Fruit fly (Drosophila melanogaster) whole organism, embryonic: Measurements from ENCODE around the gene CG13377.

Source experiments
- ATbp ChIP-seq: fragments of 200-800 bp; sonication (Bioruptor generic); optimal IDR thresholded peaks from 2 replicates; lab custom pipeline; 2017; ENCODE audit warnings: missing biosample characterization, mild to moderate bottlenecking, missing genetic modification characterization, missing genetic modification reagents
- Aef1 ChIP-seq: fragments of 200-800 bp; sonication (Bioruptor generic); IDR thresholded peaks from 3 replicates; pipeline ENCODE4 v1.3.6; 2022; ENCODE audit warnings: missing biosample characterization, missing genetic modification characterization
- Atf6 ChIP-seq: fragments of 200-800 bp; sonication (Bioruptor generic); IDR thresholded peaks from 2 replicates; pipeline ENCODE4 v1.3.6; 2022; ENCODE audit warnings: missing biosample characterization, missing genetic modification characterization
- CG11560 ChIP-seq: fragments of 200-800 bp; sonication (Bioruptor generic); IDR thresholded peaks from 3 replicates; pipeline ENCODE4 v1.3.6; 2022; ENCODE audit warnings: missing biosample characterization, missing genetic modification characterization
- CG12155 ChIP-seq: fragments of 200-800 bp; sonication (Bioruptor generic); optimal IDR thresholded peaks from 3 replicates; lab custom pipeline; 2016; ENCODE audit warnings: missing biosample characterization, missing genetic modification characterization
- CG16863 ChIP-seq: fragments of 200-800 bp; sonication (Bioruptor generic); optimal IDR thresholded peaks from 3 replicates; lab custom pipeline; 2016; ENCODE audit warnings: missing biosample characterization, missing genetic modification characterization
- CG17328 ChIP-seq: fragments of 200-800 bp; sonication (Bioruptor generic); IDR thresholded peaks from 2 replicates; pipeline ENCODE4 v1.3.6; 2022; ENCODE audit warnings: missing biosample characterization, missing genetic modification characterization
- CG17802 ChIP-seq: fragments of 200-800 bp; sonication (Bioruptor generic); optimal IDR thresholded peaks from 2 replicates; lab custom pipeline; 2018; ENCODE audit warnings: missing biosample characterization, mild to moderate bottlenecking, missing genetic modification characterization, moderate library complexity
- CG2116 ChIP-seq: fragments of 200-800 bp; sonication (Bioruptor generic); optimal IDR thresholded peaks from 3 replicates; lab custom pipeline; 2018; ENCODE audit warnings: missing biosample characterization, mild to moderate bottlenecking, missing genetic modification characterization
- CG2120 ChIP-seq: fragments of 200-800 bp; sonication (Bioruptor generic); optimal IDR thresholded peaks from 3 replicates; lab custom pipeline; 2016; ENCODE audit warnings: missing biosample characterization, missing genetic modification characterization
- CG2199 ChIP-seq: fragments of 200-800 bp; sonication (Bioruptor generic); IDR thresholded peaks from 3 replicates; pipeline ENCODE4 v1.3.6; 2022; ENCODE audit warnings: missing biosample characterization, missing genetic modification characterization
- CG3065 ChIP-seq: fragments of 200-800 bp; sonication (Bioruptor generic); optimal IDR thresholded peaks from 2 replicates; lab custom pipeline; 2016; ENCODE audit warnings: missing biosample characterization, missing genetic modification characterization
- CG31224 ChIP-seq: fragments of 200-800 bp; sonication (Bioruptor generic); IDR thresholded peaks from 2 replicates; pipeline ENCODE4 v1.3.6; 2022; ENCODE audit warnings: missing biosample characterization, missing genetic modification characterization
- CG32767 ChIP-seq: fragments of 200-800 bp; sonication (Bioruptor generic); IDR thresholded peaks from 2 replicates; pipeline ENCODE4 v1.3.6; 2022; ENCODE audit warnings: missing biosample characterization, missing genetic modification characterization
- CG3281 ChIP-seq: fragments of 200-800 bp; sonication (Bioruptor generic); optimal IDR thresholded peaks from 3 replicates; lab custom pipeline; 2017; ENCODE audit warnings: missing biosample characterization, mild to moderate bottlenecking, missing genetic modification characterization
- CG3838 ChIP-seq: fragments of 200-800 bp; sonication (Bioruptor generic); optimal IDR thresholded peaks from 3 replicates; lab custom pipeline; 2016; ENCODE audit warnings: missing biosample characterization, missing genetic modification characterization
- CG5180 ChIP-seq: fragments of 200-800 bp; sonication (Bioruptor generic); optimal IDR thresholded peaks from 3 replicates; lab custom pipeline; 2017; ENCODE audit warnings: missing biosample characterization, missing genetic modification characterization, mild to moderate bottlenecking, moderate library complexity, missing genetic modification reagents
- CG8359 ChIP-seq: fragments of 200-800 bp; sonication (Bioruptor generic); optimal IDR thresholded peaks from 2 replicates; lab custom pipeline; 2017; ENCODE audit warnings: missing biosample characterization, mild to moderate bottlenecking, missing genetic modification characterization, borderline replicate concordance
- CG8478 ChIP-seq: fragments of >200 bp; optimal IDR thresholded peaks from 2 replicates; lab custom pipeline; 2018
- CG9727 ChIP-seq: fragments of 200-800 bp; sonication (Bioruptor generic); optimal IDR thresholded peaks from 3 replicates; lab custom pipeline; 2017; ENCODE audit warnings: missing biosample characterization, mild to moderate bottlenecking, missing genetic modification characterization
- D19A ChIP-seq: fragments of 200-800 bp; optimal IDR thresholded peaks from 3 replicates; lab custom pipeline; 2019; ENCODE audit warnings: missing biosample characterization, mild to moderate bottlenecking, missing genetic modification characterization, moderate library complexity
- D19B ChIP-seq: fragments of 200-800 bp; sonication (Bioruptor generic); optimal IDR thresholded peaks from 2 replicates; lab custom pipeline; 2017; ENCODE audit warnings: missing biosample characterization, mild to moderate bottlenecking, missing genetic modification characterization
- GATAe ChIP-seq: fragments of 200-800 bp; sonication (Bioruptor generic); conservative IDR thresholded peaks from 2 replicates; pipeline ENCODE4 v1.3.6; 2022; ENCODE audit warnings: missing biosample characterization, missing genetic modification characterization
- Med ChIP-seq: fragments of 200-800 bp; sonication (Bioruptor generic); peaks from one replicate; lab custom pipeline; 2016; ENCODE audit warnings: missing biosample characterization, missing genetic modification characterization, mild to moderate bottlenecking, inconsistent platforms, moderate library complexity
- Rfx ChIP-seq: fragments of 200-800 bp; sonication (Bioruptor generic); IDR thresholded peaks from 2 replicates; pipeline ENCODE4 v1.3.6; 2022; ENCODE audit warnings: missing biosample characterization, missing genetic modification characterization
- al ChIP-seq: fragments of 200-800 bp; sonication (Bioruptor generic); IDR thresholded peaks from 2 replicates; pipeline ENCODE4 v1.3.6; 2022; ENCODE audit warnings: missing biosample characterization, missing genetic modification characterization
- cg ChIP-seq: fragments of 200-800 bp; sonication (Bioruptor generic); optimal IDR thresholded peaks from 3 replicates; lab custom pipeline; 2019; ENCODE audit warnings: missing biosample characterization, mild to moderate bottlenecking, missing genetic modification characterization, moderate library complexity
- dimm ChIP-seq: fragments of 200-800 bp; sonication (Bioruptor generic); IDR thresholded peaks from 2 replicates; pipeline ENCODE4 v1.3.6; 2022; ENCODE audit warnings: missing biosample characterization, missing genetic modification characterization
- dysf ChIP-seq: fragments of 200-800 bp; sonication (Bioruptor generic); IDR thresholded peaks from 3 replicates; pipeline ENCODE4 v1.3.6; 2022; ENCODE audit warnings: missing biosample characterization, missing genetic modification characterization
- fd96Cb ChIP-seq: fragments of 200-800 bp; sonication (Bioruptor generic); optimal IDR thresholded peaks from 2 replicates; lab custom pipeline; 2018; ENCODE audit warnings: missing biosample characterization, mild to moderate bottlenecking, missing genetic modification characterization, moderate library complexity
- gem ChIP-seq: fragments of 200-800 bp; sonication (Bioruptor generic); optimal IDR thresholded peaks from 2 replicates; lab custom pipeline; 2019; ENCODE audit warnings: missing biosample characterization, mild to moderate bottlenecking, missing genetic modification characterization, moderate library complexity
- grn ChIP-seq: fragments of 200-800 bp; sonication (Bioruptor generic); optimal IDR thresholded peaks from 3 replicates; lab custom pipeline; 2017; ENCODE audit warnings: missing biosample characterization, missing genetic modification characterization
- knrl ChIP-seq: fragments of 200-800 bp; sonication (Bioruptor generic); IDR thresholded peaks from 3 replicates; pipeline ENCODE4 v1.3.6; 2022; ENCODE audit warnings: missing biosample characterization, missing genetic modification characterization; ENCODE audit not compliant: partially characterized antibody
- lbe ChIP-seq: fragments of 200-800 bp; sonication (Bioruptor generic); optimal IDR thresholded peaks from 2 replicates; lab custom pipeline; 2016; ENCODE audit warnings: missing biosample characterization, mild to moderate bottlenecking, missing genetic modification characterization
- lilli ChIP-seq: fragments of 200-800 bp; sonication (Bioruptor generic); optimal IDR thresholded peaks from 3 replicates; lab custom pipeline; 2016; ENCODE audit warnings: missing biosample characterization, missing genetic modification characterization
- oc ChIP-seq: fragments of 200-800 bp; sonication (Bioruptor generic); optimal IDR thresholded peaks from 2 replicates; lab custom pipeline; 2018; ENCODE audit warnings: missing biosample characterization, mild to moderate bottlenecking, missing genetic modification characterization, moderate library complexity
- otp ChIP-seq: fragments of 200-800 bp; sonication (Bioruptor generic); IDR thresholded peaks from 3 replicates; pipeline ENCODE4, ENCODE4 v1.3.6; 2022; ENCODE audit warnings: missing biosample characterization, missing genetic modification characterization
- peb ChIP-seq: fragments of 200-800 bp; sonication (Bioruptor generic); IDR thresholded peaks from 2 replicates; pipeline ENCODE4 v1.3.6; 2022; ENCODE audit warnings: missing biosample characterization, missing genetic modification characterization
- pros ChIP-seq: fragments of 200-800 bp; sonication (Bioruptor generic); optimal IDR thresholded peaks from 3 replicates; lab custom pipeline; 2019; ENCODE audit warnings: missing biosample characterization, mild to moderate bottlenecking, missing genetic modification characterization, moderate library complexity
- row ChIP-seq: fragments of 200-800 bp; sonication (Bioruptor generic); IDR thresholded peaks from 3 replicates; pipeline ENCODE4 v1.3.6; 2022; ENCODE audit warnings: missing biosample characterization, missing genetic modification characterization
- sens ChIP-seq: fragments of 200-800 bp; sonication (Bioruptor generic); peaks from one replicate; lab custom pipeline; 2016; ENCODE audit warnings: missing biosample characterization, missing genetic modification characterization
- seq ChIP-seq: fragments of 200-800 bp; sonication (Bioruptor generic); IDR thresholded peaks from 2 replicates; pipeline ENCODE4 v1.3.6; 2022; ENCODE audit warnings: missing biosample characterization, missing genetic modification characterization
- so ChIP-seq: fragments of 200-800 bp; sonication (Bioruptor generic); IDR thresholded peaks from 3 replicates; pipeline ENCODE4 v1.3.6; 2022; ENCODE audit warnings: missing biosample characterization, missing genetic modification characterization
- sr ChIP-seq: fragments of 200-800 bp; sonication (Bioruptor generic); IDR thresholded peaks from 3 replicates; pipeline ENCODE4 v1.3.6; 2022; ENCODE audit warnings: missing biosample characterization, missing genetic modification characterization
- tx ChIP-seq: fragments of 200-800 bp; sonication (Bioruptor generic); optimal IDR thresholded peaks from 2 replicates; lab custom pipeline; 2016; ENCODE audit warnings: missing biosample characterization, missing genetic modification characterization
- vvl ChIP-seq: fragments of 200-800 bp; sonication (Bioruptor generic); IDR thresholded peaks from 2 replicates; pipeline ENCODE4 v1.3.6; 2022; ENCODE audit warnings: missing biosample characterization, missing genetic modification characterization
- wdn ChIP-seq: fragments of 200-800 bp; sonication (Bioruptor generic); IDR thresholded peaks from 2 replicates; pipeline ENCODE4 v1.3.6; 2022; ENCODE audit warnings: missing biosample characterization, missing genetic modification characterization

CG13377 gene

DNA sequence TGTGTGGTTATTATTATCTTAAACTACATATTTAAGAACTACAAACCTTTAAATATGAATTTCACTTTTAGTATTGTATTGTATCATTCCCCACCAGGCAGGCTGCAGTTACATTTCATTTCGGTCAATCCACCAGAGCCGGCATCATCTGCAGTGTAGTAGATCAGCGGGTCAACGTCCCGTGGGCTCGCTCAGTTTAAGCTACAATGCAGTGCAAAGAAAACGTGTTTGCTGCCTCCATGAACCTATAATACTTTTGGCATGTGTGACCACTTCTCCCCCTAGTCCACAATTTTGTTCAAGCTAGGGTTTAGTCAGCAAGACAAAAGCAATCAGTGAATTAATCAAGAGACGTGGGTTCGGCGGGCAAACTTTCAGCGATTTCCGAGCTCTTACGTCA lies 4.2 kb upstream of the CG13377 start:
- peak; percentile 3 for TF ChIP-seq oc
- no peak for TF ChIP-seq tx

- TF ChIP-seq CG11560 (tag; lab: Robert Waterston, UW), result no peak
- no peak for TF ChIP-seq so (GFP tag; lab: Robert Waterston, UW)
- no peak for TF ChIP-seq fd96Cb (tag; lab: Kevin White, UChicago)
- no peak for TF ChIP-seq dysf (GFP tag; lab: Robert Waterston, UW)
- TF ChIP-seq CG17328 (GFP tag; lab: Robert Waterston, UW), result no peak
- no peak for TF ChIP-seq Aef1 (GFP tag; lab: Robert Waterston, UW)
- TF ChIP-seq, all 482 proteins: peak for 0
Measured at dm6 chrX:266978-267439, 3.2 kb upstream of the CG13377 start, which contains the start of gene CG13376. Gene CG13376, minus strand, starts transcription at chrX:267028.

dm6 chrX:265692-266091 lies 1.9 kb upstream of the CG13377 start:
- TF ChIP-seq vvl (GFP tag; lab: Robert Waterston, UW) (no peak), sens (GFP tag; lab: Kevin White, UChicago) (peak; percentile 56), CG31224 (GFP tag; lab: Robert Waterston, UW) (0 out of 2 replicates have a peak, but pooled peaks have one; percentile 21), Rfx (no peak), sr (GFP tag; lab: Robert Waterston, UW) (no peak), CG2199 (GFP tag; lab: Robert Waterston, UW) (0 out of 3 replicates have a peak, but pooled peaks have one; percentile 69), CG9727 (no peak), seq (GFP tag; lab: Robert Waterston, UW) (no peak), al (GFP tag; lab: Robert Waterston, UW) (no peak)
- TF ChIP-seq, all 482 proteins: peak for 3

DNA sequence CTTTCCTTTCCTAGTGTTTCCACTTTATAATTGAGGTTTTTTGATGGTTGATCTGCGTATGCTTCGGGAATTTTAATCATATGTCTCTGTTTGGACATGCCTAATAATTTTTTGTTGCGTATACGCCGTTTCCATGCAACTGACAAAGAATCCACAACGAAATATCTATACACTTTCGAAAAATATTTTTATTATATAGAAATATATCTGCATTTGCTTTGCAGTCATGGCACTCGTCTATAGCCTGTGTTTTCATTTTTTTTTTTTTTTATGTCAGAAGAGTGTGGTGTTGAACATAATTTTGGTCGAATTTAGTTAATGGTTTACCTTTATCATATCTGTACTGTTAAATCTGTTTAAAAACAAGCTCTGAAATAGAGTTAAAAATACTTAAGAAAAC lies 963 bp downstream of the CG13377 start:
- TF ChIP-seq CG16863 (GFP tag; lab: Kevin White, UChicago), result no peak
- no peak for TF ChIP-seq CG3065 (GFP tag; lab: Kevin White, UChicago)
- peak; percentile 1 for TF ChIP-seq gem (tag; lab: Kevin White, UChicago)
- no peak for TF ChIP-seq CG17802 (tag; lab: Kevin White, UChicago)
- peak; percentile 78 for TF ChIP-seq D19A
- TF ChIP-seq knrl (GFP tag; lab: Robert Waterston, UW), result no peak
- no peak for TF ChIP-seq wdn
- peak; percentile 5 for TF ChIP-seq lbe (GFP tag; lab: Kevin White, UChicago)
- TF ChIP-seq GATAe, result no peak
- no peak for TF ChIP-seq dimm (GFP tag; lab: Robert Waterston, UW)
- no peak for TF ChIP-seq CG8359 (GFP tag; lab: Kevin White, UChicago)
- TF ChIP-seq Med, result peak; percentile 1
- no peak; the same call in 2 of the 3 replicates for TF ChIP-seq row (GFP tag; lab: Robert Waterston, UW)

dm6 chrX:255369-255768 lies 8.4 kb downstream of the CG13377 start, which contains the start of gene cin:
Gene cin, plus strand, starts transcription at chrX:255674.
- TF ChIP-seq CG12155 (GFP tag; lab: Kevin White, UChicago) (peak; percentile 29), grn (GFP tag; lab: Kevin White, UChicago) (no peak), otp (no peak), CG32767 (GFP tag; lab: Robert Waterston, UW) (no peak), D19B (GFP tag; lab: Kevin White, UChicago) (peak; percentile 20), ATbp (GFP tag; lab: Kevin White, UChicago) (no peak), fd96Cb (tag; lab: Kevin White, UChicago) (peak; percentile 17), cg (GFP tag; lab: Kevin White, UChicago) (no peak), CG3838 (GFP tag; lab: Kevin White, UChicago) (no peak), pros (GFP tag; lab: Kevin White, UChicago) (no peak), Atf6 (GFP tag; lab: Robert Waterston, UW) (peak; percentile 26; the same call in 1 of the 2 replicates), CG2120 (GFP tag; lab: Kevin White, UChicago) (peak; percentile 50), CG5180 (GFP tag; lab: Kevin White, UChicago) (no peak), CG3281 (GFP tag; lab: Kevin White, UChicago) (peak; percentile 44), CG8478 (no peak), CG2116 (peak; percentile 85), peb (GFP tag; lab: Robert Waterston, UW) (0 out of 2 replicates have a peak, but pooled peaks have one; percentile 13), lilli (GFP tag; lab: Kevin White, UChicago) (peak; percentile 36)
